Worm (Caenorhabditis elegans) whole organism, L2 larva: Measurements from ENCODE around the gene srz-96.

Experiments
- C34F6.9 ChIP-seq: fragments of 150-350 bp; optimal IDR thresholded peaks from 2 replicates; lab custom pipeline; 2014; ENCODE audit warnings: missing biosample characterization, missing genetic modification characterization
- Y55F3AM.14 ChIP-seq: fragments of 200-800 bp; sonication (Bioruptor generic); optimal IDR thresholded peaks from 2 replicates; lab custom pipeline; 2018; ENCODE audit warnings: mild to moderate bottlenecking, missing genetic modification characterization, missing compliant biosample characterization
- ZK546.5 ChIP-seq: sonication (generic microtip); optimal IDR thresholded peaks from 2 replicates; lab custom pipeline; 2017; ENCODE audit warnings: missing biosample characterization, missing genetic modification characterization
- blmp-1 ChIP-seq: sonication (generic microtip); optimal IDR thresholded peaks from 2 replicates; lab custom pipeline; 2017; ENCODE audit warnings: missing genetic modification characterization, mild to moderate bottlenecking, missing compliant biosample characterization, antibody characterized with exemption, moderate library complexity; ENCODE audit not compliant: insufficient read depth
- ceh-16 ChIP-seq: fragments of 150-350 bp; optimal IDR thresholded peaks from 2 replicates; lab custom pipeline; 2014; ENCODE audit warnings: missing biosample characterization, missing genetic modification characterization
- ceh-82 ChIP-seq: fragments of 150-350 bp; optimal IDR thresholded peaks from 2 replicates; lab custom pipeline; 2014; ENCODE audit warnings: missing biosample characterization, missing genetic modification characterization
- crh-2 ChIP-seq: sonication (generic microtip); optimal IDR thresholded peaks from 2 replicates; lab custom pipeline; 2017; ENCODE audit warnings: missing biosample characterization, missing genetic modification characterization
- egl-27 ChIP-seq: sonication (generic microtip); optimal IDR thresholded peaks from 3 replicates; lab custom pipeline; 2017; ENCODE audit warnings: missing biosample characterization, missing genetic modification reagents, missing genetic modification characterization
- elt-1 ChIP-seq: fragments of 150-350 bp; optimal IDR thresholded peaks from 2 replicates; lab custom pipeline; 2014; ENCODE audit warnings: missing biosample characterization, missing genetic modification characterization
- elt-3 ChIP-seq: sonication (generic microtip); optimal IDR thresholded peaks from 2 replicates; lab custom pipeline; 2017; ENCODE audit warnings: missing biosample characterization, missing genetic modification characterization
- fos-1 ChIP-seq: fragments of 150-350 bp; optimal IDR thresholded peaks from 2 replicates; lab custom pipeline; 2014; ENCODE audit warnings: missing biosample characterization, missing genetic modification characterization
- lin-11 ChIP-seq: fragments of 150-350 bp; sonication (generic microtip); optimal IDR thresholded peaks from 2 replicates; lab custom pipeline; 2014; ENCODE audit warnings: missing biosample characterization, missing genetic modification characterization, inconsistent platforms, mixed read lengths
- lin-13 ChIP-seq: fragments of 150-350 bp; optimal IDR thresholded peaks from 2 replicates; lab custom pipeline; 2014; ENCODE audit warnings: missing biosample characterization, missing genetic modification reagents, missing genetic modification characterization
- lin-39 ChIP-seq: fragments of 150-350 bp; optimal IDR thresholded peaks from 2 replicates; lab custom pipeline; 2014; ENCODE audit warnings: missing biosample characterization, missing genetic modification reagents, missing genetic modification characterization
- lsy-2 ChIP-seq, 2 experiments: fragments of 150-350 bp in 1 of 2; sonication (generic microtip) in 1 of 2; optimal IDR thresholded peaks; 2 replicates each; lab custom pipeline; 2014 to 2017; ENCODE audit warnings: missing biosample characterization in 2 of 2, missing genetic modification characterization in 2 of 2
- mab-5 ChIP-seq: fragments of 150-350 bp; optimal IDR thresholded peaks from 2 replicates; lab custom pipeline; 2014; ENCODE audit warnings: missing biosample characterization, missing genetic modification characterization
- mdl-1 ChIP-seq, 2 experiments: fragments of 150-350 bp in 1 of 2; sonication (generic microtip) in 1 of 2; optimal IDR thresholded peaks; 2 replicates each; lab custom pipeline; 2017; ENCODE audit warnings: missing biosample characterization in 2 of 2, missing genetic modification characterization in 2 of 2
- nhr-10 ChIP-seq: sonication (generic microtip); optimal IDR thresholded peaks from 2 replicates; lab custom pipeline; 2017; ENCODE audit warnings: missing biosample characterization, missing genetic modification characterization
- nhr-11 ChIP-seq: fragments of 150-350 bp; optimal IDR thresholded peaks from 2 replicates; lab custom pipeline; 2014; ENCODE audit warnings: missing biosample characterization, missing genetic modification characterization
- nhr-12 ChIP-seq: fragments of 150-350 bp; optimal IDR thresholded peaks from 2 replicates; lab custom pipeline; 2014; ENCODE audit warnings: missing biosample characterization, missing genetic modification characterization
- nhr-129 ChIP-seq: fragments of 150-350 bp; optimal IDR thresholded peaks from 2 replicates; lab custom pipeline; 2014; ENCODE audit warnings: missing biosample characterization, missing genetic modification characterization
- nhr-23 ChIP-seq: fragments of 150-350 bp; optimal IDR thresholded peaks from 2 replicates; lab custom pipeline; 2014; ENCODE audit warnings: missing biosample characterization, missing genetic modification reagents, missing genetic modification characterization
- nhr-237 ChIP-seq: fragments of 150-350 bp; optimal IDR thresholded peaks from 2 replicates; lab custom pipeline; 2014; ENCODE audit warnings: missing biosample characterization, missing genetic modification characterization
- nhr-6 ChIP-seq: fragments of 150-350 bp; optimal IDR thresholded peaks from 2 replicates; lab custom pipeline; 2014; ENCODE audit warnings: missing biosample characterization, missing genetic modification characterization
- nhr-77 ChIP-seq: fragments of 150-350 bp; optimal IDR thresholded peaks from 2 replicates; lab custom pipeline; 2014; ENCODE audit warnings: missing biosample characterization, missing genetic modification characterization
- sem-4 ChIP-seq: fragments of 150-350 bp; optimal IDR thresholded peaks from 2 replicates; lab custom pipeline; 2014; ENCODE audit warnings: missing biosample characterization, missing genetic modification reagents, missing genetic modification characterization
- sma-3 ChIP-seq: sonication (generic microtip); optimal IDR thresholded peaks from 2 replicates; lab custom pipeline; 2016; ENCODE audit warnings: missing genetic modification reagents, missing genetic modification characterization, missing compliant biosample characterization
- snpc-4 ChIP-seq: fragments of 150-350 bp; optimal IDR thresholded peaks from 2 replicates; lab custom pipeline; 2014; ENCODE audit warnings: missing biosample characterization, missing genetic modification characterization
- unc-39 ChIP-seq: fragments of 150-350 bp; optimal IDR thresholded peaks from 2 replicates; lab custom pipeline; 2014; ENCODE audit warnings: missing biosample characterization, missing genetic modification characterization
- zag-1 ChIP-seq: fragments of 150-350 bp; optimal IDR thresholded peaks from 2 replicates; lab custom pipeline; 2014; ENCODE audit warnings: missing biosample characterization, missing genetic modification characterization
- ztf-1 ChIP-seq: fragments of 200-800 bp; sonication (Bioruptor generic); conservative IDR thresholded peaks from 2 replicates; pipeline ENCODE4 v1.3.6; 2022; ENCODE audit warnings: missing genetic modification characterization, missing compliant biosample characterization
- ztf-11 ChIP-seq: sonication (generic microtip); optimal IDR thresholded peaks from 2 replicates; lab custom pipeline; 2017; ENCODE audit warnings: missing biosample characterization, missing genetic modification characterization
- ztf-4 ChIP-seq: fragments of 150-350 bp; optimal IDR thresholded peaks from 2 replicates; lab custom pipeline; 2014; ENCODE audit warnings: missing biosample characterization, missing genetic modification characterization

The srz-96 gene

ce11 chrV:17217690-17218089 is 18.7 kb downstream of the srz-96 start, which contains the start of gene srbc-62:
Gene srbc-62 (plus strand): TSS chrV:17217990.
- TF ChIP-seq nhr-6 (tag; lab: Kevin White, UChicago): no peak
- no peak for TF ChIP-seq nhr-11
- no peak for TF ChIP-seq nhr-10 (tag; lab: Kevin White, UChicago)
- no peak for TF ChIP-seq C34F6.9 (tag; lab: Kevin White, UChicago)

- no peak for TF ChIP-seq lin-11 (tag; lab: Kevin White, UChicago)
- no peak for TF ChIP-seq elt-1 (tag; lab: Kevin White, UChicago)
- TF ChIP-seq ztf-1 (GFP tag; lab: Robert Waterston, UW): no peak
- TF ChIP-seq blmp-1 (tag; lab: Kevin White, UChicago): no peak
- TF ChIP-seq nhr-23 (tag; lab: Kevin White, UChicago): no peak
- no peak for TF ChIP-seq lin-39
- no peak for TF ChIP-seq crh-2 (tag; lab: Kevin White, UChicago)
- no peak for TF ChIP-seq lsy-2 (tag; optimal IDR thresholded peaks at IDR 0.05; lab: Kevin White, UChicago)
- no peak for TF ChIP-seq egl-27 (tag; lab: Kevin White, UChicago)
- no peak for TF ChIP-seq Y55F3AM.14 (GFP tag; lab: Kevin White, UChicago)
These were observed 21.3 kb downstream of the srz-96 start, which contains the start of gene srh-109 for ce11 chrV:17220345-17220744. Gene srh-109 (minus strand): TSS chrV:17220445.

ce11 chrV:17223305-17223704 is 24.3 kb downstream of the srz-96 start, which contains the start of gene srh-252:
Gene srh-252 (minus strand): TSS chrV:17223405.
- TF ChIP-seq ceh-82 (tag; lab: Kevin White, UChicago) (no peak), egl-27 (tag; lab: Kevin White, UChicago) (no peak), nhr-129 (tag; lab: Kevin White, UChicago) (no peak), elt-3 (no peak), nhr-10 (tag; lab: Kevin White, UChicago) (no peak), blmp-1 (tag; lab: Kevin White, UChicago) (no peak), unc-39 (tag; lab: Kevin White, UChicago) (no peak), ZK546.5 (tag; lab: Kevin White, UChicago) (no peak), lsy-2 (tag; optimal IDR thresholded peaks at IDR 0.05; lab: Kevin White, UChicago) (no peak), zag-1 (tag; lab: Kevin White, UChicago) (no peak), nhr-12 (tag; lab: Kevin White, UChicago) (no peak), fos-1 (tag; lab: Kevin White, UChicago) (no peak), sma-3 (GFP tag; lab: Kevin White, UChicago) (no peak), nhr-77 (tag; lab: Kevin White, UChicago) (no peak), ztf-4 (tag; lab: Kevin White, UChicago) (no peak)
- TF ChIP-seq, all 48 proteins: peak for 0

- TF ChIP-seq lin-11 (tag; lab: Kevin White, UChicago) (no peak), ceh-82 (tag; lab: Kevin White, UChicago) (no peak), elt-1 (tag; lab: Kevin White, UChicago) (no peak), sem-4 (tag; lab: Kevin White, UChicago) (no peak), snpc-4 (tag; lab: Kevin White, UChicago) (no peak), ztf-1 (GFP tag; lab: Robert Waterston, UW) (no peak)
These were observed 26.4 kb downstream of the srz-96 start, which contains the start of gene scl-25 for ce11 chrV:17225389-17225788. Gene scl-25 (plus strand): TSS chrV:17225689.

ce11 chrV:17226119-17226518 is 27.1 kb downstream of the srz-96 start, which contains the start of gene srh-112:
Gene srh-112 (minus strand): TSS chrV:17226219.
- TF ChIP-seq zag-1 (tag; lab: Kevin White, UChicago) (no peak), lin-13 (GFP tag; lab: Kevin White, UChicago) (no peak), nhr-237 (tag; lab: Kevin White, UChicago) (no peak), mdl-1 (tag; optimal IDR thresholded peaks at IDR 0.05; lab: Kevin White, UChicago) (no peak), lin-39 (no peak), sma-3 (GFP tag; lab: Kevin White, UChicago) (no peak), ztf-11 (tag; lab: Kevin White, UChicago) (no peak), nhr-77 (tag; lab: Kevin White, UChicago) (no peak), ztf-1 (GFP tag; lab: Robert Waterston, UW) (no peak), blmp-1 (tag; lab: Kevin White, UChicago) (no peak), ceh-16 (tag; lab: Kevin White, UChicago) (no peak), nhr-11 (no peak), C34F6.9 (tag; lab: Kevin White, UChicago) (no peak), mab-5 (tag; lab: Kevin White, UChicago) (no peak)
